Worm (Caenorhabditis elegans) whole organism, L4/young adult: ENCODE measurements around the gene hbl-1.

Experiments used
- W03F9.2 ChIP-seq: fragments of 150-350 bp; optimal IDR thresholded peaks from 2 replicates; lab custom pipeline; 2014; ENCODE audit warnings: missing biosample characterization, missing genetic modification characterization
- dao-5 ChIP-seq: sonication (generic microtip); optimal IDR thresholded peaks from 2 replicates; lab custom pipeline; 2016; ENCODE audit warnings: missing genotype, missing genetic modification characterization, moderate library complexity, missing compliant biosample characterization
- him-1 ChIP-seq: sonication (generic microtip); optimal IDR thresholded peaks from 2 replicates; lab custom pipeline; 2016; ENCODE audit warnings: missing genotype, missing genetic modification reagents, missing genetic modification characterization, missing compliant biosample characterization

DNA sequence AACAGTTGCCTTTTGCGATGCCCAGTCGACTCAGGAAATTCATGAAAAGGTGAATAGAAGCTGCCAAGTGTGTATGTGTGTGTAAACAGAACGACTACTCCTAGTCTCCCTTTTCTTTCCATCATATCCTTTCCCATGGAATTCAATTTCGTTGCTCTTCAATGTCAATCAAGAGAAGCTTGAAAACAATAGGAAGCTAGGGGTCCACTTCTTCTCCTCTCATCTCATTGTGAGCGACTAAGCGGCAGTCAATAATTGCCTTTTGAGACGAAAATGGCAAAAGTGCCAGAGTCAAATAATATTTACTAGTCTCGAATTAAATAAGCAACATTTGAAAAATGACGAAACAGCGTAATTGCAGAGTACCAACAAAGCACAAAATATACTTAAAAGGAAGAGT, 47.7 kb downstream of the hbl-1 start:
- no peak for TF ChIP-seq dao-5 (tag; lab: Kevin White, UChicago)
- TF ChIP-seq him-1, result no peak
- TF ChIP-seq W03F9.2, result no peak
